Worm (Caenorhabditis elegans): Measurements from ENCODE around the gene K07F5.22.

ce11 chrIV:9863817-9864216, 1.1 kb upstream of the K07F5.22 start, which contains the start of gene K07F5.16:
- TF ChIP-seq nfya-1 (tag; optimal IDR thresholded peaks at IDR 0.05; ENCODE audit: borderline replicate concordance, insufficient read depth) (no peak), lin-40 (tag; optimal IDR thresholded peaks at IDR 0.05) (no peak), C06A6.2 (GFP tag; conservative IDR thresholded peaks at IDR 0.05) (no peak), F57C9.4 (tag; optimal IDR thresholded peaks at IDR 0.05) (no peak), chd-7 (tag; optimal IDR thresholded peaks at IDR 0.05) (no peak), madf-6 (GFP tag; IDR thresholded peaks at IDR 0.05) (no peak)
